Fruit fly (Drosophila melanogaster) whole organism, wandering third instar larva: Measurements from ENCODE around the gene CG6126.

Source experiments
- Abd-B ChIP-seq: fragments of >200 bp; optimal IDR thresholded peaks from 2 replicates; lab custom pipeline; 2017; ENCODE audit warnings: missing biosample characterization, missing genetic modification characterization
- CG9705 ChIP-seq: fragments of 200-800 bp; sonication (Bioruptor generic); optimal IDR thresholded peaks from 2 replicates; lab custom pipeline; 2018; ENCODE audit warnings: missing biosample characterization, mild to moderate bottlenecking, missing genetic modification characterization
- CrebA ChIP-seq: fragments of 200-800 bp; sonication (Bioruptor generic); optimal IDR thresholded peaks from 2 replicates; lab custom pipeline; 2016; ENCODE audit warnings: missing biosample characterization, mild to moderate bottlenecking, missing genetic modification characterization, borderline replicate concordance
- Dfd ChIP-seq: fragments of >200 bp; optimal IDR thresholded peaks from 2 replicates; lab custom pipeline; 2017; ENCODE audit warnings: missing biosample characterization, missing genetic modification characterization
- Dif ChIP-seq: fragments of 200-275, 200-300 bp; sonication (Bioruptor generic); optimal IDR thresholded peaks from 2 replicates; lab custom pipeline; 2018; ENCODE audit warnings: missing biosample characterization, missing genetic modification characterization; ENCODE audit not compliant: partially characterized antibody
- GATAd ChIP-seq: sonication (Bioruptor generic); optimal IDR thresholded peaks from 2 replicates; lab custom pipeline; 2016; ENCODE audit warnings: missing biosample characterization, missing genetic modification characterization
- HLH106 ChIP-seq: fragments of 200-800 bp; optimal IDR thresholded peaks from 3 replicates; lab custom pipeline; 2019; ENCODE audit warnings: missing biosample characterization, mild to moderate bottlenecking, missing genetic modification characterization, moderate library complexity
- Hnf4 ChIP-seq: fragments of 200-800 bp; sonication (Bioruptor generic); optimal IDR thresholded peaks from 2 replicates; lab custom pipeline; 2016; ENCODE audit warnings: missing biosample characterization, mild to moderate bottlenecking, missing genetic modification characterization
- Hr83 ChIP-seq: fragments of 200-300 bp; sonication (Bioruptor generic); optimal IDR thresholded peaks from 2 replicates; lab custom pipeline; 2016; ENCODE audit warnings: missing biosample characterization, mild to moderate bottlenecking, missing genetic modification characterization, moderate library complexity; ENCODE audit not compliant: poor library complexity, severe bottlenecking
- Jra ChIP-seq: sonication (Bioruptor generic); optimal IDR thresholded peaks from 2 replicates; lab custom pipeline; 2016; ENCODE audit warnings: missing biosample characterization, missing genetic modification characterization
- Mio ChIP-seq: sonication (Bioruptor generic); optimal IDR thresholded peaks from 2 replicates; lab custom pipeline; 2016; ENCODE audit warnings: missing biosample characterization, missing genetic modification characterization
- Myc ChIP-seq: fragments of >200 bp; optimal IDR thresholded peaks from 2 replicates; lab custom pipeline; 2017
- N ChIP-seq: fragments of >200 bp; optimal IDR thresholded peaks from 2 replicates; lab custom pipeline; 2018; ENCODE audit warnings: missing biosample characterization, missing external identifiers, missing genetic modification characterization
- OdsH ChIP-seq: fragments of 200-800 bp; sonication (Bioruptor generic); optimal IDR thresholded peaks from 2 replicates; lab custom pipeline; 2016; ENCODE audit warnings: missing biosample characterization, mild to moderate bottlenecking, missing genetic modification characterization
- Rel ChIP-seq, 2 experiments: fragments of 200-800 bp; sonication (Bioruptor generic) in 1 of 2; optimal IDR thresholded peaks; 2 replicates in 1 of 2; 3 replicates in 1 of 2; lab custom pipeline; 2016 to 2019; ENCODE audit warnings: mild to moderate bottlenecking in 2 of 2, missing biosample characterization in 2 of 2, missing genetic modification characterization in 2 of 2, moderate library complexity in 1 of 2
- Vsx2 ChIP-seq: fragments of 200-300, 225-300 bp; sonication (Bioruptor generic); optimal IDR thresholded peaks from 2 replicates; lab custom pipeline; 2018; ENCODE audit warnings: missing biosample characterization, missing genetic modification characterization; ENCODE audit not compliant: partially characterized antibody
- br ChIP-seq: fragments of 200-800 bp; sonication (Bioruptor generic); optimal IDR thresholded peaks from 2 replicates; lab custom pipeline; 2016; ENCODE audit warnings: missing biosample characterization, missing genetic modification characterization
- brk ChIP-seq: fragments of 200-800 bp; sonication (Bioruptor generic); optimal IDR thresholded peaks from 2 replicates; lab custom pipeline; 2016; ENCODE audit warnings: missing biosample characterization, mild to moderate bottlenecking, missing genetic modification characterization
- dl ChIP-seq, 2 experiments: fragments of 175-275, 200-275 bp in 1 of 2; fragments of 200-275 bp in 1 of 2; sonication (Bioruptor generic); optimal IDR thresholded peaks; lab custom pipeline; 2018; ENCODE audit warnings: mild to moderate bottlenecking in 2 of 2, missing biosample characterization in 2 of 2, missing genetic modification characterization in 2 of 2, moderate library complexity in 2 of 2; ENCODE audit not compliant: partially characterized antibody in 2 of 2, insufficient read depth in 1 of 2
- dmrt93B ChIP-seq: fragments of 200-800 bp; sonication (Bioruptor generic); optimal IDR thresholded peaks from 2 replicates; lab custom pipeline; 2018; ENCODE audit warnings: missing biosample characterization, mild to moderate bottlenecking, missing genetic modification characterization
- dsf ChIP-seq: sonication (Bioruptor generic); optimal IDR thresholded peaks from 2 replicates; lab custom pipeline; 2016; ENCODE audit warnings: missing biosample characterization, missing genetic modification characterization, borderline replicate concordance
- ey ChIP-seq: fragments of 200-800 bp; sonication (Bioruptor generic); optimal IDR thresholded peaks from 2 replicates; lab custom pipeline; 2016; ENCODE audit warnings: missing biosample characterization, missing genetic modification characterization
- foxo ChIP-seq, 2 experiments: fragments of 200-800 bp; sonication (Bioruptor generic); optimal IDR thresholded peaks; 2 replicates in 1 of 2; 3 replicates in 1 of 2; lab custom pipeline; 2016 to 2017; ENCODE audit warnings: missing biosample characterization in 2 of 2, missing genetic modification characterization in 2 of 2
- h ChIP-seq: fragments of 200-800 bp; sonication (Bioruptor generic); optimal IDR thresholded peaks from 3 replicates; lab custom pipeline; 2016; ENCODE audit warnings: missing biosample characterization, mild to moderate bottlenecking, missing genetic modification characterization
- jim ChIP-seq: fragments of 175-275, 200-325 bp; sonication (Bioruptor generic); optimal IDR thresholded peaks from 2 replicates; lab custom pipeline; 2016; ENCODE audit warnings: missing biosample characterization, mild to moderate bottlenecking, missing genetic modification characterization
- lola ChIP-seq: fragments of >200 bp; optimal IDR thresholded peaks from 2 replicates; lab custom pipeline; 2017; ENCODE audit warnings: missing biosample characterization, missing genetic modification characterization
- pan ChIP-seq: fragments of >200 bp; optimal IDR thresholded peaks from 2 replicates; lab custom pipeline; 2017
- psq ChIP-seq: fragments of 200-800 bp; sonication (Bioruptor generic); optimal IDR thresholded peaks from 3 replicates; lab custom pipeline; 2017; ENCODE audit warnings: missing biosample characterization, mild to moderate bottlenecking, missing genetic modification characterization, moderate library complexity
- rgr ChIP-seq: fragments of 200-800 bp; sonication (Bioruptor generic); optimal IDR thresholded peaks from 3 replicates; lab custom pipeline; 2016; ENCODE audit warnings: missing biosample characterization, mild to moderate bottlenecking, missing genetic modification characterization
- sage ChIP-seq: fragments of 200-800 bp; sonication (Bioruptor generic); optimal IDR thresholded peaks from 2 replicates; lab custom pipeline; 2016; ENCODE audit warnings: missing biosample characterization, mild to moderate bottlenecking, missing genetic modification characterization
- sv ChIP-seq: fragments of 200-800 bp; sonication (Bioruptor generic); optimal IDR thresholded peaks from 3 replicates; lab custom pipeline; 2016; ENCODE audit warnings: missing biosample characterization, missing genetic modification characterization
- tai ChIP-seq: sonication (Bioruptor generic); optimal IDR thresholded peaks from 2 replicates; lab custom pipeline; 2016; ENCODE audit warnings: missing biosample characterization, missing genetic modification characterization
- usp ChIP-seq: fragments of >200 bp; optimal IDR thresholded peaks from 2 replicates; lab custom pipeline; 2017; ENCODE audit warnings: missing biosample characterization, missing genetic modification characterization
- woc ChIP-seq: sonication (Bioruptor generic); optimal IDR thresholded peaks from 2 replicates; lab custom pipeline; 2016; ENCODE audit warnings: missing biosample characterization, mild to moderate bottlenecking, missing genetic modification characterization

CG6126 gene

DNA sequence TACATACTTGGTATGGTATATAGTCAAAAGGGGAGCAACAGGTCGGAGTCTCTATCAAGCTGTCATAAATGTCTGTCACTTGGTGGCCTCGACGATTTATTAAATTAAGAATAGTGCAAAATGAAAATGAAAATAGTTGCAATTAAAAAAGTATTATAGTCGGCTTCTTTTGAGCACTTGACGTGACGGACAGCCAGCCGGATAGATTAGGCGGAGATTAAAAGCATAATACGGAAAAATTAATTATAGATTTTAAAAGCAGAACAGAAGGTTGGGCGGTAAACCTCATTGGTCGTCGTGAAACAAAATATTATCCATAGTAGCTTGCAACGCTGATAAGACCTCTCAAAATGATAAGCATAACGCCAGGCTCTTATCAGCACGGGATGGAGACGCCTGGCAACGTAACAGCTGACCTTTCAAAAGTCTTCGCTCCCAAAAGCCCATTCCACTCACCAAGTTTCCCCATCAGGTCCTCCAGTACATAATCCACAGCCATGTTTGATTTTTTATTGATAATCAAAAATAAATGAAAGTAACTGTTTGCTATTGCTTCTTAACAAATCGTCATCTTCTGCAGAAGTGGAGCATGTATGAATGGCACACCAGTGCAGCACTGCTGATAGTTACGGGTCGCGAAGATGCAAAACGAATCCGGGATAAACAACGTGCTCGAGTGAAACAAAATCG is 403 bp downstream of the CG6126 start:
- TF ChIP-seq Hr83, result no peak
- no peak for TF ChIP-seq foxo (GFP tag; optimal IDR thresholded peaks at IDR 0.05; lab: Kevin White, UChicago)
- TF ChIP-seq N (GFP tag; lab: Kevin White, UChicago), result no peak
- TF ChIP-seq Mio (GFP tag; lab: Kevin White, UChicago), result no peak
- TF ChIP-seq brk, result no peak
- no peak for TF ChIP-seq br (GFP tag; lab: Kevin White, UChicago)
- no peak for TF ChIP-seq h (GFP tag; lab: Kevin White, UChicago)
- no peak for TF ChIP-seq Myc
- TF ChIP-seq CG9705 (GFP tag; lab: Kevin White, UChicago), result no peak
- TF ChIP-seq Dfd (GFP tag; lab: Kevin White, UChicago), result no peak
- TF ChIP-seq sv (GFP tag; lab: Kevin White, UChicago), result no peak
- TF ChIP-seq usp (GFP tag; lab: Kevin White, UChicago), result no peak
- TF ChIP-seq dsf, result no peak
- TF ChIP-seq rgr (GFP tag; lab: Kevin White, UChicago), result no peak
- no peak for TF ChIP-seq HLH106
- no peak for TF ChIP-seq lola (GFP tag; lab: Kevin White, UChicago)
- TF ChIP-seq Abd-B (GFP tag; lab: Kevin White, UChicago), result no peak
- TF ChIP-seq, all 38 proteins: peak for 0

DNA sequence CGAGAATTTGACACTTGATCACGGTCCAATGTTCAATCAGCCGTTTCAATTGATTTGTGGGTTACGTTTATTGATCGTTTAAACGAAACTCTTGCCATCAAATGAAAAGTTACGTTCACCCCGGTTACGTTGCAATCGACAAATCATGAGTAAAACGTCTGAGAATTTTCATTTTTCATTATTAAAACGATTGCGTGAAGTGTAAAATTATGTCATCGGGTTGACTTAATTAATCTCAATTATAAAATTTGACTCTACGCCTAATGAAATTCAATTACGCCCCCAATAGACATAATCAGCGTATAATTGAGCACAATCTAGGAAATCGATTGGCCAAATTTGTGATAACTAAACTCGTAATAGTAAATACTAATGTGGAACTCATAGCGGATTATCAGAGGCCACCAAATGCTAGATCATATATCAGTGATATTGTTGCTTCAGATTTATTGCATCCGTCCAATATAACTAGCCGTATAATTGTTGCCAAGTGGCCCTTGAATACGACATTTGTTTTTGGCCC is 2.3 kb downstream of the CG6126 start:
- TF ChIP-seq foxo (GFP tag; optimal IDR thresholded peaks at IDR 0.05; lab: Kevin White, UChicago) (no peak), woc (GFP tag; lab: Kevin White, UChicago) (no peak), sv (GFP tag; lab: Kevin White, UChicago) (no peak), Myc (no peak), lola (GFP tag; lab: Kevin White, UChicago) (no peak), Hnf4 (GFP tag; lab: Kevin White, UChicago) (no peak), Abd-B (GFP tag; lab: Kevin White, UChicago) (no peak), OdsH (no peak), dl (GFP tag; optimal IDR thresholded peaks at IDR 0.05; lab: Kevin White, UChicago; ENCODE audit: insufficient read depth in 1 of 2, partially characterized antibody in 2 of 2) (no peak), Dif (GFP tag; lab: Kevin White, UChicago) (no peak), jim (GFP tag; lab: Kevin White, UChicago) (no peak), pan (no peak)

DNA sequence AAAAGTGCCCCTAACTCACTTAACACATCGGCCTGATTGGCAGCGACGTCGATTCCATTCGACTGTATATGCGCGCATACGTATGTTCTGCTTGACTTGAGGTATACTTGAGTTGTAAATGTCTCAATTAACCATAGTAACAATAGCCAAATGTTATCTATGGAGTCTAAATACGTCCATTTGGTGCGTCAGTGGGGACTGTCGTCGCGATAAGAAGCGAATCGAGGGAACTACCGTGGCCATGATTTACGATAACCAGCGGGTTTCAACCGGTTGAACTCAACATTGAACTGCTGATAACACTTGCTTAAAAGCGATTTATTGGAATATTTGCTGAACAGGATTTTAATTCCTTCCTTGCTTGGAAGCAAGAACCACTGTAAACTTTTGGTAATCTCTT is 12.1 kb downstream of the CG6126 start:
- TF ChIP-seq tai (no peak), Myc (no peak), Rel (GFP tag; optimal IDR thresholded peaks at IDR 0.05; lab: Kevin White, UChicago) (no peak), Rel (tag; optimal IDR thresholded peaks at IDR 0.05; lab: Kevin White, UChicago) (peak; percentile 91), Abd-B (GFP tag; lab: Kevin White, UChicago) (no peak), Dif (GFP tag; lab: Kevin White, UChicago) (no peak), rgr (GFP tag; lab: Kevin White, UChicago) (no peak), Jra (no peak)

DNA sequence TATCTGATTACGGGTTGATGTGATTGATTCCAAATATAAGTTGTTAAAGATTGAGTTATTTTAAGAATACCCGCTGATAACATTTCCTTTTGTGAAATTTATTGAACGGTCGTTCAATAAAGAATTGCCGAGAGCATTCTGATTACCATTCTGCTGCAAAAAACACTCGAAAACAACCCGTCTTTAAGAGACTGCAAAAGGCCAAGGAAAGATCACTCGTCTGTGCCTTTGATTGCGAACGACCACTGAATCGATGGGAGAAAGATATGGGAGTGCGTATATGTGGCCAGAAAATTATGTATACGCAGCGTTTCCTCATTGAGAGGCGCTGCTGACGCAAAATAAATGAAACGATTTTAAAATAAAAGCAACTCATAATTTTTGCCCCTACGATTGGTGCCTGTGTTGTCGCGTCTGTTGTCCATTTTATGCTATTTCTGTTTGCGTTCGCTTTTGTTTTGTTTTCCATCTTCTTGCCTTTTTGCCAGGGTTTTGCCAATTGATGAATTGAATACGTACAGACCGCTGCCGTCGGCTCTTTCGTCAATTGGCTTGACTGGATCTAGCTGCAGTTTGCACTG is 12.6 kb downstream of the CG6126 start:
- TF ChIP-seq tai (no peak), dmrt93B (GFP tag; lab: Kevin White, UChicago) (no peak), CrebA (GFP tag; lab: Kevin White, UChicago) (no peak), N (GFP tag; lab: Kevin White, UChicago) (no peak), Vsx2 (GFP tag; lab: Kevin White, UChicago) (no peak), h (GFP tag; lab: Kevin White, UChicago) (no peak), CG9705 (GFP tag; lab: Kevin White, UChicago) (no peak), ey (no peak), Jra (no peak), Rel (GFP tag; optimal IDR thresholded peaks at IDR 0.05; lab: Kevin White, UChicago) (no peak), Rel (tag; optimal IDR thresholded peaks at IDR 0.05; lab: Kevin White, UChicago) (no peak), GATAd (GFP tag; lab: Kevin White, UChicago) (no peak), psq (GFP tag; lab: Kevin White, UChicago) (no peak), sage (GFP tag; lab: Kevin White, UChicago) (no peak), OdsH (no peak), Myc (no peak), lola (GFP tag; lab: Kevin White, UChicago) (no peak)
